Fruit fly (Drosophila melanogaster): ENCODE data around the gene CG46387.

dm6 chr3L:9859624-9860023, 38.8 kb upstream of the CG46387 start, which contains the start of gene CG10809:
- no peak for TF ChIP-seq CG8478 (optimal IDR thresholded peaks at IDR 0.05)
- peak in 1 of 2 experiments; percentile 8 for TF ChIP-seq CTCF (optimal IDR thresholded peaks at IDR 0.05)

Data from S2 (cell line).